Worm (Caenorhabditis elegans): ENCODE measurements around the gene nspd-4.

DNA sequence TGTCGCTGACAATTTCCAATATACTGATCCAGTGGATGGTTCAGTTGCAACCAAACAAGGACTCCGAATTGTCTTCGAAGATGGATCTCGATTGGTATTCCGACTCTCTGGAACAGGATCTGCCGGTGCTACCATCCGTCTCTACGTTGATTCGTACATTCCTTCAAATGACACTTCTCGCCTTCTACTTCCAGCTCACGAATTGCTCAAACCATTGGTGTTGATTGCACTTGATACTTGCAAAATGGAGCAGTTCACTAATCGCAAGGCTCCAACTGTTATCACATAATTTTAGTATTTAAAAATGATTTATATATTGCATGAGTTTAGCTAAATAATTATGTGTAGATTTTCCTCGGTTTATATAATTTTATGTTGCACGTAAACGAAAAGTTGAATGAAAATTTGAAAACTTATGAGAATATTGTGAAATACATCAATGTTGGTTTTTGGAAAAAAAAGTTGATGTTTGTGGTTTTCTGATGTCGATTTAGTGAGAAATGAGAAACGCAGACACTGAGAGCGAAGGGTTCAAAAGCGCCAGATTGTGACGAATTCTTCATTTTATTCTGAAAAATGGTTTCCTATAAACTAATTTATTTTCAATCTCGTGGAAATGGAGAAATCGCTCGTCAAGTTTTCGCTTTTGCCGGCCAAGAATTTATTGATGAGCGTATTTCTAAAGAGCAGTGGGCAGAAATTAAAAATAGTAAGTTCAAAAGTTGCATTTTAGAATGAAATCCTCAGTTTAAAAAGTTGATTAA lies 48.8 kb downstream of the nspd-4 start, which contains the start of gene gst-9:
- TF ChIP-seq ceh-22 (tag; optimal IDR thresholded peaks at IDR 0.05): no peak
- no peak for TF ChIP-seq dmd-4 (tag; optimal IDR thresholded peaks at IDR 0.05; ENCODE audit: borderline replicate concordance)
- TF ChIP-seq nfya-1 (tag; optimal IDR thresholded peaks at IDR 0.05): no peak
- no peak for TF ChIP-seq pha-4 (tag; optimal IDR thresholded peaks at IDR 0.05)
- TF ChIP-seq unc-42 (tag; optimal IDR thresholded peaks at IDR 0.05): no peak
- no peak for TF ChIP-seq tbx-7 (tag; optimal IDR thresholded peaks at IDR 0.05)
- TF ChIP-seq ahr-1 (tag; optimal IDR thresholded peaks at IDR 0.05): no peak
- TF ChIP-seq pqm-1 (tag; optimal IDR thresholded peaks at IDR 0.05): no peak
- TF ChIP-seq eyg-1 (tag; optimal IDR thresholded peaks at IDR 0.05): no peak
- TF ChIP-seq fkh-10 (GFP tag; optimal IDR thresholded peaks at IDR 0.05): no peak
- TF ChIP-seq pag-3 (tag; optimal IDR thresholded peaks at IDR 0.05; ENCODE audit: borderline replicate concordance): no peak
